Fruit fly (Drosophila melanogaster) Kc167 (cell line): ENCODE measurements around the gene Sec71.

Experiments
- Myc ChIP-seq: fragments of >200 bp; optimal IDR thresholded peaks from 2 replicates; lab custom pipeline; 2017; ENCODE audit warnings: missing external identifiers
- Sin3A ChIP-seq: fragments of >200 bp; optimal IDR thresholded peaks from 2 replicates; lab custom pipeline; 2018; ENCODE audit warnings: missing external identifiers
- h ChIP-seq: fragments of >200 bp; optimal IDR thresholded peaks from 3 replicates; lab custom pipeline; 2018; ENCODE audit warnings: missing external identifiers
- insv ChIP-seq: fragments of >200 bp; optimal IDR thresholded peaks from 3 replicates; lab custom pipeline; 2018; ENCODE audit warnings: missing external identifiers
- psq ChIP-seq: fragments of >200 bp; optimal IDR thresholded peaks from 2 replicates; lab custom pipeline; 2017; ENCODE audit warnings: missing external identifiers

- no peak for TF ChIP-seq h (lab: Kevin White, UChicago)
- TF ChIP-seq psq (lab: Kevin White, UChicago) = no peak
- TF ChIP-seq insv (lab: Kevin White, UChicago) = no peak
- no peak for TF ChIP-seq Sin3A (lab: Kevin White, UChicago)
- TF ChIP-seq Myc (lab: Kevin White, UChicago) = no peak
Observed at dm6 chr2L:13847625-13848024, 54.3 kb downstream of the Sec71 start, which contains the start of gene CG7953.
